Worm (Caenorhabditis elegans): ENCODE measurements around the gene sft-1.

The sft-1 gene

ce11 chrIII:3119972-3120371, 33.5 kb downstream of the sft-1 start:
- TF ChIP-seq crh-2 (tag; optimal IDR thresholded peaks at IDR 0.05) (peak; percentile 52), nhr-23 (tag; optimal IDR thresholded peaks at IDR 0.05) (no peak), fos-1 (tag; optimal IDR thresholded peaks at IDR 0.05) (peak; percentile 69), sma-9 (GFP tag; optimal IDR thresholded peaks at IDR 0.05) (peak; percentile 26), sma-9 (tag; optimal IDR thresholded peaks at IDR 0.05) (no peak)

ce11 chrIII:3124209-3124786, 37.8 kb downstream of the sft-1 start:
- no peak for TF ChIP-seq lin-13 (GFP tag; optimal IDR thresholded peaks at IDR 0.05)
- no peak for TF ChIP-seq sem-4 (tag; optimal IDR thresholded peaks at IDR 0.05)
- TF ChIP-seq fos-1 (tag; optimal IDR thresholded peaks at IDR 0.05), result peak; percentile 17
- no peak for TF ChIP-seq unc-39 (tag; optimal IDR thresholded peaks at IDR 0.05)

ce11 chrIII:3127074-3127596, 40.7 kb downstream of the sft-1 start, which contains the start of gene nipa-1:
TSS of gene nipa-1 (minus strand) at chrIII:3127124.
- TF ChIP-seq aly-2 (tag; optimal IDR thresholded peaks at IDR 0.05) (no peak), ama-1 (optimal IDR thresholded peaks at IDR 0.05) (no peak), zag-1 (tag; optimal IDR thresholded peaks at IDR 0.05) (no peak), crh-2 (tag; optimal IDR thresholded peaks at IDR 0.05) (no peak), egl-27 (tag; optimal IDR thresholded peaks at IDR 0.05) (no peak), skn-1 (tag; optimal IDR thresholded peaks at IDR 0.05) (no peak), elt-3 (tag; optimal IDR thresholded peaks at IDR 0.05) (no peak), unc-55 (GFP tag; optimal IDR thresholded peaks at IDR 0.05) (no peak), dmd-4 (tag; optimal IDR thresholded peaks at IDR 0.05) (no peak), elt-1 (tag; optimal IDR thresholded peaks at IDR 0.05) (no peak), nhr-6 (tag; optimal IDR thresholded peaks at IDR 0.05) (no peak), lin-11 (tag; optimal IDR thresholded peaks at IDR 0.05) (no peak), sem-4 (tag; optimal IDR thresholded peaks at IDR 0.05) (no peak), lin-13 (GFP tag; optimal IDR thresholded peaks at IDR 0.05) (no peak), alr-1 (tag; optimal IDR thresholded peaks at IDR 0.05) (no peak), ztf-1 (GFP tag; conservative IDR thresholded peaks at IDR 0.05) (no peak)

- TF ChIP-seq sem-4 (tag; optimal IDR thresholded peaks at IDR 0.05) (no peak), C34F6.9 (tag; optimal IDR thresholded peaks at IDR 0.05) (peak; percentile 50), blmp-1 (tag; optimal IDR thresholded peaks at IDR 0.05; ENCODE audit: insufficient read depth) (no peak), ceh-16 (tag; optimal IDR thresholded peaks at IDR 0.05) (no peak), nhr-25 (tag; optimal IDR thresholded peaks at IDR 0.05) (peak; percentile 27), nhr-237 (tag; optimal IDR thresholded peaks at IDR 0.05) (no peak), sma-9 (GFP tag; optimal IDR thresholded peaks at IDR 0.05) (no peak), sma-9 (tag; optimal IDR thresholded peaks at IDR 0.05) (no peak), aly-2 (tag; optimal IDR thresholded peaks at IDR 0.05) (no peak), elt-1 (tag; optimal IDR thresholded peaks at IDR 0.05) (no peak), ceh-82 (tag; optimal IDR thresholded peaks at IDR 0.05) (no peak), ZK546.5 (tag; optimal IDR thresholded peaks at IDR 0.05) (no peak), unc-55 (GFP tag; optimal IDR thresholded peaks at IDR 0.05) (peak; percentile 35), skn-1 (tag; optimal IDR thresholded peaks at IDR 0.05) (no peak), ztf-11 (tag; optimal IDR thresholded peaks at IDR 0.05) (no peak), peb-1 (tag; optimal IDR thresholded peaks at IDR 0.05) (no peak), mdl-1 (tag; optimal IDR thresholded peaks at IDR 0.05) (no peak), gmeb-1 (tag; optimal IDR thresholded peaks at IDR 0.05) (no peak), crh-2 (tag; optimal IDR thresholded peaks at IDR 0.05) (peak; percentile 59), elt-3 (tag; optimal IDR thresholded peaks at IDR 0.05) (no peak), fos-1 (tag; optimal IDR thresholded peaks at IDR 0.05) (peak; percentile 58), unc-39 (tag; optimal IDR thresholded peaks at IDR 0.05) (no peak), nhr-21 (tag; optimal IDR thresholded peaks at IDR 0.05) (no peak), egl-27 (tag; optimal IDR thresholded peaks at IDR 0.05) (no peak), lsy-2 (tag; optimal IDR thresholded peaks at IDR 0.05) (peak in 1 of 2 experiments; percentile 45)
Measured at ce11 chrIII:3127613-3128012, 41.1 kb downstream of the sft-1 start.

ce11 chrIII:3129036-3129435, 42.6 kb downstream of the sft-1 start, which contains the start of gene Y53G8B.1:
TSS of gene Y53G8B.1 (plus strand) at chrIII:3129277.
- TF ChIP-seq sma-3 (GFP tag; optimal IDR thresholded peaks at IDR 0.05) (no peak), sma-9 (GFP tag; optimal IDR thresholded peaks at IDR 0.05) (no peak), sma-9 (tag; optimal IDR thresholded peaks at IDR 0.05) (no peak), blmp-1 (tag; optimal IDR thresholded peaks at IDR 0.05; ENCODE audit: insufficient read depth) (no peak), sem-4 (tag; optimal IDR thresholded peaks at IDR 0.05) (no peak), skn-1 (tag; optimal IDR thresholded peaks at IDR 0.05) (no peak), aly-2 (tag; optimal IDR thresholded peaks at IDR 0.05) (no peak), elt-1 (tag; optimal IDR thresholded peaks at IDR 0.05) (no peak), nhr-25 (tag; optimal IDR thresholded peaks at IDR 0.05) (no peak), ztf-1 (GFP tag; conservative IDR thresholded peaks at IDR 0.05) (no peak), snpc-4 (tag; optimal IDR thresholded peaks at IDR 0.05) (no peak), dmd-4 (tag; optimal IDR thresholded peaks at IDR 0.05) (no peak), ceh-16 (tag; optimal IDR thresholded peaks at IDR 0.05) (no peak), nhr-12 (tag; optimal IDR thresholded peaks at IDR 0.05) (no peak), nhr-21 (tag; optimal IDR thresholded peaks at IDR 0.05) (no peak), alr-1 (tag; optimal IDR thresholded peaks at IDR 0.05) (no peak)
